Worm (Caenorhabditis elegans): ENCODE measurements around the gene twk-32.

DNA sequence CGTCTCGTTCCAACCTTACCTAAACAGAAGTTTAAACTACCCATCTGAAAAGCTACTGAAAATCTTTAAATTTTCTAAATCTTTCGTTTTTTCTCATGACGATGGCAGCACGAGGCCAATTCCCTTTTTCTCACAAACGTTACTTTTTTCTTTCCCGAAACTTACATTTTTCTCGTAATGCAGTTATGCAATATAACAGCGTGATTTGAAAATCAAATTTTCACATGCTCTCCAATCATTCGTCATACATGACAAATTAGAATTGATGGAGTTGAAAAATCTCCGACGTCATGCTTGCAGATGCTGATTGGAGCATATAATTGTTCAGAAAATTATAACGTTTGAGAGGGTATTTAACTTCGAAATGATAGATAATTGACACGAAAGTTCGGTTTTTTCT lies 32.7 kb upstream of the twk-32 start:
- no peak for TF ChIP-seq flt-1 (GFP tag; IDR thresholded peaks at IDR 0.05)
- no peak for TF ChIP-seq sea-1 (GFP tag; conservative IDR thresholded peaks at IDR 0.05)
- no peak for TF ChIP-seq tbx-11 (GFP tag; IDR thresholded peaks at IDR 0.05)
- TF ChIP-seq B0310.2 (tag; optimal IDR thresholded peaks at IDR 0.05) = no peak
- TF ChIP-seq ceh-36 (tag; optimal IDR thresholded peaks at IDR 0.05) = no peak
- TF ChIP-seq aly-1 (tag; optimal IDR thresholded peaks at IDR 0.05) = no peak
- TF ChIP-seq ama-1 (optimal IDR thresholded peaks at IDR 0.05) = no peak
- TF ChIP-seq F13C5.2 (tag; optimal IDR thresholded peaks at IDR 0.05) = no peak
